Worm (Caenorhabditis elegans) whole organism, L4/young adult: ENCODE measurements around the gene fbxa-181.

Experiments
- W03F9.2 ChIP-seq: fragments of 150-350 bp; optimal IDR thresholded peaks from 2 replicates; lab custom pipeline; 2014; ENCODE audit warnings: missing biosample characterization, missing genetic modification characterization
- him-1 ChIP-seq: sonication (generic microtip); optimal IDR thresholded peaks from 2 replicates; lab custom pipeline; 2016; ENCODE audit warnings: missing genotype, missing genetic modification reagents, missing genetic modification characterization, missing compliant biosample characterization

- TF ChIP-seq him-1 (tag; lab: Kevin White, UChicago) (no peak), W03F9.2 (tag; lab: Kevin White, UChicago) (no peak)
These were observed 36.1 kb upstream of the fbxa-181 start, which contains the start of gene T01D3.1 for ce11 chrV:13689592-13689991.
